Fruit fly (Drosophila melanogaster): ENCODE results near the gene CG34175.
A peak's percentile ranks its signal among the peaks of the same experiment; 100 is the strongest.

DNA sequence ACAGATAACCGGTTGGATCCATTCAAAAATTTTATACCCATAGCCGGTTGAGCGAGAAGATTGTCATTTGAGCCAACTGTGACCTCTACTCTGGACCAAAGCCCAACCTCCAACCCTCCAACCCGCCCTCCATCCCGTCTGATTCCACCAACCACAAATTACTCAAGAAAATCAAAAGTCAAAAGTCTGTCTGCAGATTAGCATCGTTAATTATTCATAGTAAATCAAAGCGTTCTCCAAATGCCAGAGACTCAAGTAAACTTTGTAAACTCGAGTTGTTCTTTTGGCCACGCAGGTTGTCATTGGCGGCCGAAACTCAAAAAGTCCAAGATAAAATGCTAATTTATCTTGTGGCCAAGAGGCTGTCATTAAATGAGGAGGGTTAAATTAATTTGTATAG, 19.8 kb downstream of the CG34175 start:
- TF ChIP-seq zfh1 (GFP tag; IDR thresholded peaks at IDR 0.05) (no peak), caup (GFP tag; optimal IDR thresholded peaks at IDR 0.05; ENCODE audit: severe bottlenecking) (no peak), Awh (GFP tag; IDR thresholded peaks at IDR 0.05) (peak; percentile 29; the same call in 1 of the 2 replicates), org-1 (GFP tag; optimal IDR thresholded peaks at IDR 0.05) (no peak)
